Fruit fly (Drosophila melanogaster) whole organism, embryonic: ENCODE results near the gene CG14252.
A peak's percentile ranks its signal among the peaks of the same experiment; 100 is the strongest.

Source experiments
- Asciz ChIP-seq: fragments of 200-800 bp; sonication (Bioruptor generic); optimal IDR thresholded peaks from 2 replicates; lab custom pipeline; 2017; ENCODE audit warnings: missing biosample characterization, mild to moderate bottlenecking, missing genetic modification characterization, missing genetic modification reagents
- Awh ChIP-seq: fragments of 200-800 bp; sonication (Bioruptor generic); IDR thresholded peaks from 2 replicates; pipeline ENCODE4, ENCODE4 v1.3.6; 2022; ENCODE audit warnings: missing biosample characterization, missing genetic modification characterization
- CG10267 ChIP-seq: fragments of 200-800 bp; sonication (Bioruptor generic); optimal IDR thresholded peaks from 2 replicates; lab custom pipeline; 2018; ENCODE audit warnings: missing biosample characterization, mild to moderate bottlenecking, missing genetic modification characterization, moderate library complexity
- CG10274 ChIP-seq: fragments of 200-800 bp; sonication (Bioruptor generic); optimal IDR thresholded peaks from 3 replicates; lab custom pipeline; 2017; ENCODE audit warnings: missing biosample characterization, mild to moderate bottlenecking, missing genetic modification characterization
- CG11398 ChIP-seq: fragments of 200-800 bp; sonication (Bioruptor generic); optimal IDR thresholded peaks from 2 replicates; lab custom pipeline; 2016; ENCODE audit warnings: missing biosample characterization, missing genetic modification characterization
- CG12391 ChIP-seq: fragments of 200-800 bp; sonication (Bioruptor generic); optimal IDR thresholded peaks from 3 replicates; lab custom pipeline; 2018; ENCODE audit warnings: missing biosample characterization, mild to moderate bottlenecking, missing genetic modification characterization, moderate library complexity
- CG13296 ChIP-seq: fragments of 200-800 bp; sonication (Bioruptor generic); optimal IDR thresholded peaks from 3 replicates; lab custom pipeline; 2018; ENCODE audit warnings: missing biosample characterization, mild to moderate bottlenecking, missing genetic modification characterization
- CG13424 ChIP-seq: fragments of 200-800 bp; sonication (Bioruptor generic); optimal IDR thresholded peaks from 2 replicates; lab custom pipeline; 2019; ENCODE audit warnings: missing biosample characterization, mild to moderate bottlenecking, missing genetic modification characterization, moderate library complexity
- CG17361 ChIP-seq: fragments of 200-800 bp; sonication (Bioruptor generic); IDR thresholded peaks from 3 replicates; pipeline ENCODE4 v1.3.6; 2022; ENCODE audit warnings: missing biosample characterization, missing genetic modification characterization
- CG18262 ChIP-seq: fragments of 200-800 bp; optimal IDR thresholded peaks from 3 replicates; lab custom pipeline; 2019; ENCODE audit warnings: missing biosample characterization, mild to moderate bottlenecking, missing genetic modification characterization, moderate library complexity
- CG30403 ChIP-seq: fragments of 200-800 bp; sonication (Bioruptor generic); optimal IDR thresholded peaks from 3 replicates; lab custom pipeline; 2016; ENCODE audit warnings: missing biosample characterization, missing genetic modification characterization
- CG30431 ChIP-seq: fragments of 200-800 bp; sonication (Bioruptor generic); optimal IDR thresholded peaks from 2 replicates; lab custom pipeline; 2017; ENCODE audit warnings: missing biosample characterization, missing genetic modification characterization
- CG33213 ChIP-seq: fragments of 200-800 bp; sonication (Bioruptor generic); optimal IDR thresholded peaks from 3 replicates; lab custom pipeline; 2016; ENCODE audit warnings: missing biosample characterization, missing genetic modification characterization
- CG34376 ChIP-seq: fragments of 200-800 bp; sonication (Bioruptor generic); optimal IDR thresholded peaks from 2 replicates; lab custom pipeline; 2018; ENCODE audit warnings: missing biosample characterization, mild to moderate bottlenecking, missing genetic modification characterization
- CG42726 ChIP-seq: fragments of 200-800 bp; sonication (Bioruptor generic); IDR thresholded peaks from 2 replicates; pipeline ENCODE4 v1.3.6; 2022; ENCODE audit warnings: missing biosample characterization, missing genetic modification characterization; ENCODE audit not compliant: partially characterized antibody
- CG4820 ChIP-seq: fragments of 200-800 bp; sonication (Bioruptor generic); optimal IDR thresholded peaks from 3 replicates; lab custom pipeline; 2016; ENCODE audit warnings: missing biosample characterization, missing genetic modification characterization
- CG7786 ChIP-seq: fragments of 200-800 bp; sonication (Bioruptor generic); optimal IDR thresholded peaks from 2 replicates; lab custom pipeline; 2016; ENCODE audit warnings: missing biosample characterization, missing genetic modification characterization
- CG9817 ChIP-seq: fragments of 200-800 bp; sonication (Bioruptor generic); optimal IDR thresholded peaks from 2 replicates; lab custom pipeline; 2018; ENCODE audit warnings: missing biosample characterization, mild to moderate bottlenecking, missing genetic modification characterization, moderate library complexity
- Chrac-16 ChIP-seq: fragments of 200-800 bp; sonication (Bioruptor generic); optimal IDR thresholded peaks from 3 replicates; lab custom pipeline; 2016; ENCODE audit warnings: missing biosample characterization, missing genetic modification characterization
- Fer2 ChIP-seq: fragments of 200-800 bp; sonication (Bioruptor generic); optimal IDR thresholded peaks from 2 replicates; lab custom pipeline; 2018; ENCODE audit warnings: missing biosample characterization, mild to moderate bottlenecking, missing genetic modification characterization, moderate library complexity
- Jarid2 ChIP-seq: fragments of 200-800 bp; sonication (Bioruptor generic); optimal IDR thresholded peaks from 3 replicates; lab custom pipeline; 2017; ENCODE audit warnings: mild to moderate bottlenecking, missing biosample characterization, missing genetic modification reagents, missing genetic modification characterization
- Lpt ChIP-seq: fragments of >200 bp; optimal IDR thresholded peaks from 2 replicates; lab custom pipeline; 2018; ENCODE audit warnings: missing biosample characterization, missing genetic modification characterization
- Max ChIP-seq: fragments of 200-800 bp; sonication (Bioruptor generic); optimal IDR thresholded peaks from 2 replicates; lab custom pipeline; 2016; ENCODE audit warnings: missing biosample characterization, mild to moderate bottlenecking, missing genetic modification characterization
- Pdp1 ChIP-seq, 2 experiments: fragments of 200-800 bp; sonication (Bioruptor generic); optimal IDR thresholded peaks; 3 replicates each; lab custom pipeline; 2016; ENCODE audit warnings: missing biosample characterization in 2 of 2, missing genetic modification characterization in 2 of 2, mild to moderate bottlenecking in 1 of 2, moderate library complexity in 1 of 2
- Poxn ChIP-seq: fragments of 200-800 bp; sonication (Bioruptor generic); IDR thresholded peaks from 2 replicates; pipeline ENCODE4 v1.3.6; 2022; ENCODE audit warnings: missing biosample characterization, missing genetic modification characterization
- Stat92E ChIP-seq, 3 experiments: fragments of >200 bp in 2 of 3; fragments of 200-800 bp in 1 of 3; sonication (Bioruptor generic) in 1 of 3; optimal IDR thresholded peaks; 2 replicates each; lab custom pipeline; 2017 to 2019; ENCODE audit warnings: missing biosample characterization in 3 of 3, missing genetic modification characterization in 3 of 3, mild to moderate bottlenecking in 1 of 3, moderate library complexity in 1 of 3
- abd-A ChIP-seq: fragments of 200-800 bp; sonication (Bioruptor generic); optimal IDR thresholded peaks from 3 replicates; lab custom pipeline; 2019; ENCODE audit warnings: missing biosample characterization, mild to moderate bottlenecking, missing genetic modification characterization, moderate library complexity
- ato ChIP-seq: fragments of 200-800 bp; sonication (Bioruptor generic); IDR thresholded peaks from 2 replicates; pipeline ENCODE4 v1.3.6; 2022; ENCODE audit warnings: missing biosample characterization, missing genetic modification characterization; ENCODE audit not compliant: partially characterized antibody
- cas ChIP-seq: fragments of 200-800 bp; sonication (Bioruptor generic); IDR thresholded peaks from 2 replicates; pipeline ENCODE4 v1.3.6; 2022; ENCODE audit warnings: missing biosample characterization, missing genetic modification characterization
- chinmo ChIP-seq: fragments of 200-800 bp; sonication (Bioruptor generic); IDR thresholded peaks from 4 replicates; pipeline ENCODE4 v1.3.6; 2022; ENCODE audit warnings: missing biosample characterization, missing genetic modification characterization; ENCODE audit not compliant: partially characterized antibody
- da ChIP-seq: fragments of 200-800 bp; sonication (Bioruptor generic); optimal IDR thresholded peaks from 2 replicates; lab custom pipeline; 2016; ENCODE audit warnings: missing biosample characterization, missing genetic modification characterization
- dati ChIP-seq: fragments of 200-800 bp; sonication (Bioruptor generic); IDR thresholded peaks from 2 replicates; pipeline ENCODE4 v1.3.6; 2022; ENCODE audit warnings: missing biosample characterization, missing genetic modification characterization
- fd96Cb ChIP-seq: fragments of 200-800 bp; sonication (Bioruptor generic); optimal IDR thresholded peaks from 2 replicates; lab custom pipeline; 2018; ENCODE audit warnings: missing biosample characterization, mild to moderate bottlenecking, missing genetic modification characterization, moderate library complexity
- grn ChIP-seq: fragments of 200-800 bp; sonication (Bioruptor generic); optimal IDR thresholded peaks from 3 replicates; lab custom pipeline; 2017; ENCODE audit warnings: missing biosample characterization, missing genetic modification characterization
- maf-S ChIP-seq: fragments of 200-800 bp; sonication (Bioruptor generic); optimal IDR thresholded peaks from 2 replicates; lab custom pipeline; 2016; ENCODE audit warnings: missing biosample characterization, missing genetic modification characterization
- mam ChIP-seq: fragments of 200-800 bp; sonication (Bioruptor generic); optimal IDR thresholded peaks from 3 replicates; lab custom pipeline; 2016; ENCODE audit warnings: missing biosample characterization, missing genetic modification characterization
- prd ChIP-seq, 3 experiments: fragments of >200 bp in 2 of 3; fragments of 200-800 bp in 1 of 3; sonication (Bioruptor generic) in 1 of 3; optimal IDR thresholded peaks in 2 of 3; IDR thresholded peaks in 1 of 3; 2 replicates in 2 of 3; 3 replicates in 1 of 3; pipeline versions ENCODE4 v1.3.6 to Lab custom; 2017 to 2022; ENCODE audit warnings: missing biosample characterization in 1 of 3, missing genetic modification characterization in 1 of 3
- sc ChIP-seq, 3 experiments: fragments of >200 bp in 2 of 3; fragments of 200-800 bp in 1 of 3; sonication (Bioruptor generic) in 1 of 3; optimal IDR thresholded peaks; 2 replicates in 2 of 3; 3 replicates in 1 of 3; lab custom pipeline; 2017; ENCODE audit warnings: mild to moderate bottlenecking in 1 of 3, missing biosample characterization in 1 of 3, missing genetic modification characterization in 1 of 3, missing genetic modification reagents in 1 of 3
- slbo ChIP-seq: fragments of 200-800 bp; sonication (Bioruptor generic); IDR thresholded peaks from 2 replicates; pipeline ENCODE4 v1.3.6; 2022; ENCODE audit warnings: missing biosample characterization, missing genetic modification characterization
- slou ChIP-seq: fragments of 200-800 bp; sonication (Bioruptor generic); optimal IDR thresholded peaks from 3 replicates; lab custom pipeline; 2016; ENCODE audit warnings: missing biosample characterization, missing genetic modification characterization
- sna ChIP-seq: fragments of 200-800 bp; sonication (Bioruptor generic); IDR thresholded peaks from 2 replicates; pipeline ENCODE4 v1.3.6; 2022; ENCODE audit warnings: missing biosample characterization, missing genetic modification characterization; ENCODE audit not compliant: partially characterized antibody
- sug ChIP-seq: fragments of 200-800 bp; optimal IDR thresholded peaks from 2 replicates; lab custom pipeline; 2019; ENCODE audit warnings: missing biosample characterization, mild to moderate bottlenecking, missing genetic modification characterization, moderate library complexity
- toy ChIP-seq: fragments of 200-800 bp; sonication (Bioruptor generic); IDR thresholded peaks from 2 replicates; pipeline ENCODE4 v1.3.6; 2022; ENCODE audit warnings: missing biosample characterization, missing genetic modification characterization
- unc-4 ChIP-seq: fragments of 200-800 bp; sonication (Bioruptor generic); IDR thresholded peaks from 2 replicates; pipeline ENCODE4 v1.3.6; 2022; ENCODE audit warnings: missing biosample characterization, missing genetic modification characterization; ENCODE audit not compliant: partially characterized antibody
- zfh1 ChIP-seq: fragments of 200-800 bp; sonication (Bioruptor generic); IDR thresholded peaks from 3 replicates; pipeline ENCODE4 v1.3.6; 2022; ENCODE audit warnings: missing biosample characterization, missing genetic modification characterization

CG14252 gene

dm6 chr3R:26945233-26945632 lies at the start of gene CG14252 (continued):
- TF ChIP-seq chinmo (GFP tag; lab: Robert Waterston, UW) = 0 out of 4 replicates have a peak, but pooled peaks have one; percentile 23
- TF ChIP-seq CG13424 (tag; lab: Kevin White, UChicago) = peak; percentile 1
- TF ChIP-seq Max = peak; percentile 17
- peak; percentile 65 for TF ChIP-seq CG33213 (GFP tag; lab: Kevin White, UChicago)

- TF ChIP-seq toy (GFP tag; lab: Robert Waterston, UW) = 0 out of 2 replicates have a peak, but pooled peaks have one; percentile 13
- TF ChIP-seq Jarid2 (GFP tag; lab: Kevin White, UChicago) = no peak
- TF ChIP-seq Pdp1 (GFP tag; optimal IDR thresholded peaks at IDR 0.05; lab: Kevin White, UChicago) = peak in 1 of 2 experiments; percentile 61
- TF ChIP-seq, all 482 proteins: peak for 2
Measured at dm6 chr3R:26896260-26896659, 49.1 kb upstream of the CG14252 start.

- TF ChIP-seq sug = peak; percentile 41
- TF ChIP-seq zfh1 (GFP tag; lab: Robert Waterston, UW) = no peak
- no peak for TF ChIP-seq CG13296
- TF ChIP-seq CG10267 = no peak
- no peak for TF ChIP-seq da (GFP tag; lab: Kevin White, UChicago)
- no peak for TF ChIP-seq Stat92E (GFP tag; optimal IDR thresholded peaks at IDR 0.05; lab: Kevin White, UChicago)
- 0 out of 4 replicates have a peak, but pooled peaks have one; percentile 15 for TF ChIP-seq chinmo (GFP tag; lab: Robert Waterston, UW)
- TF ChIP-seq Lpt (GFP tag; lab: Kevin White, UChicago) = no peak
- TF ChIP-seq Poxn = no peak
- no peak for TF ChIP-seq CG42726
- peak; percentile 16 for TF ChIP-seq abd-A (tag; lab: Kevin White, UChicago)
- peak; percentile 9 for TF ChIP-seq CG34376 (GFP tag; lab: Kevin White, UChicago)
- peak in 1 of 2 experiments; percentile 93 for TF ChIP-seq Pdp1 (GFP tag; optimal IDR thresholded peaks at IDR 0.05; lab: Kevin White, UChicago)
- TF ChIP-seq Awh = 0 out of 2 replicates have a peak, but pooled peaks have one; percentile 11
- TF ChIP-seq CG17361 = no peak
Measured at dm6 chr3R:26897302-26897701, 48.0 kb upstream of the CG14252 start.

dm6 chr3R:26899982-26900381 lies 45.4 kb upstream of the CG14252 start:
- TF ChIP-seq Asciz (GFP tag; lab: Kevin White, UChicago) (peak; percentile 43), grn (GFP tag; lab: Kevin White, UChicago) (no peak), sna (GFP tag; lab: Robert Waterston, UW) (no peak), maf-S (GFP tag; lab: Kevin White, UChicago) (no peak), fd96Cb (tag; lab: Kevin White, UChicago) (peak; percentile 56), sc (optimal IDR thresholded peaks at IDR 0.05; lab: Kevin White, UChicago) (no peak), sc (GFP tag; optimal IDR thresholded peaks at IDR 0.05; lab: Kevin White, UChicago) (peak; percentile 42), Chrac-16 (GFP tag; lab: Kevin White, UChicago) (peak; percentile 35), CG10274 (no peak), CG12391 (tag; lab: Kevin White, UChicago) (peak; percentile 44), CG7786 (no peak), unc-4 (no peak), slbo (no peak; the same call in 1 of the 2 replicates), CG30403 (GFP tag; lab: Kevin White, UChicago) (peak; percentile 32), dati (GFP tag; lab: Robert Waterston, UW) (no peak), Fer2 (tag; lab: Kevin White, UChicago) (no peak), CG9817 (tag; lab: Kevin White, UChicago) (no peak), CG11398 (GFP tag; lab: Kevin White, UChicago) (no peak), prd (optimal IDR thresholded peaks at IDR 0.05; lab: Kevin White, UChicago) (no peak), prd (GFP tag; IDR thresholded peaks at IDR 0.05; lab: Robert Waterston, UW) (peak; percentile 69; the same call in 2 of the 3 replicates), mam (GFP tag; lab: Kevin White, UChicago) (no peak), CG18262 (tag; lab: Kevin White, UChicago) (peak; percentile 58), ato (GFP tag; lab: Robert Waterston, UW) (no peak), CG4820 (peak; percentile 7), CG30431 (GFP tag; lab: Kevin White, UChicago) (no peak), cas (no peak), slou (GFP tag; lab: Kevin White, UChicago) (no peak)
